Worm (Caenorhabditis elegans) whole organism, L4 larva: ENCODE data around the gene T02G5.7.

Experiments used
- D1046.2 ChIP-seq: fragments of 200-800 bp; sonication (Bioruptor generic); IDR thresholded peaks from 2 replicates; pipeline ENCODE4 v1.3.6; 2022; ENCODE audit warnings: missing genetic modification characterization, missing compliant biosample characterization
- ZK546.5 ChIP-seq, 2 experiments: sonication (generic microtip); optimal IDR thresholded peaks; 2 replicates each; lab custom pipeline; 2017; ENCODE audit warnings: missing biosample characterization in 2 of 2, missing genetic modification characterization in 2 of 2
- aha-1 ChIP-seq: fragments of 150-350 bp; peaks from one replicate; lab custom pipeline; 2014; ENCODE audit warnings: missing biosample characterization, missing genetic modification characterization
- arid-1 ChIP-seq: fragments of 200-800 bp; sonication (Bioruptor generic); conservative IDR thresholded peaks from 2 replicates; pipeline ENCODE4 v1.3.6; 2022; ENCODE audit warnings: missing genetic modification reagents, missing genetic modification characterization, missing compliant biosample characterization
- daf-8 ChIP-seq: fragments of 200-800 bp; sonication (Bioruptor generic); IDR thresholded peaks from 2 replicates; pipeline ENCODE4 v1.3.6; 2022; ENCODE audit warnings: missing genetic modification characterization, missing compliant biosample characterization
- dmd-6 ChIP-seq: fragments of 200-800 bp; sonication (Bioruptor generic); IDR thresholded peaks from 2 replicates; pipeline ENCODE4 v1.3.6; 2022; ENCODE audit warnings: missing genetic modification reagents, missing genetic modification characterization, missing compliant biosample characterization
- dmd-9 ChIP-seq: fragments of 200-800 bp; sonication (Bioruptor generic); IDR thresholded peaks from 2 replicates; pipeline ENCODE4 v1.3.6; 2022; ENCODE audit warnings: missing genetic modification reagents, missing genetic modification characterization, missing compliant biosample characterization
- egl-43 ChIP-seq: fragments of 200-800 bp; sonication (Bioruptor generic); IDR thresholded peaks from 2 replicates; pipeline ENCODE4 v1.3.6; 2022; ENCODE audit warnings: missing genetic modification reagents, missing genetic modification characterization, missing compliant biosample characterization
- gei-8 ChIP-seq: fragments of 200-800 bp; sonication (Bioruptor generic); optimal IDR thresholded peaks from 2 replicates; lab custom pipeline; 2018; ENCODE audit warnings: mild to moderate bottlenecking, missing genetic modification characterization, missing compliant biosample characterization
- hlh-30 ChIP-seq: sonication (generic microtip); optimal IDR thresholded peaks from 2 replicates; lab custom pipeline; 2017; ENCODE audit warnings: antibody characterized with exemption, mild to moderate bottlenecking, missing genetic modification characterization, missing compliant biosample characterization; ENCODE audit not compliant: insufficient read depth
- hmg-1.1 ChIP-seq: fragments of 200-800 bp; sonication (Bioruptor generic); IDR thresholded peaks from 2 replicates; pipeline ENCODE4 v1.3.6; 2022; ENCODE audit warnings: missing genetic modification reagents, missing genetic modification characterization, missing compliant biosample characterization
- lin-13 ChIP-seq: fragments of 150-350 bp; optimal IDR thresholded peaks from 2 replicates; lab custom pipeline; 2014; ENCODE audit warnings: missing biosample characterization, missing genetic modification reagents, missing genetic modification characterization
- lin-39 ChIP-seq: fragments of 150-350 bp; optimal IDR thresholded peaks from 2 replicates; lab custom pipeline; 2014; ENCODE audit warnings: missing biosample characterization, missing genetic modification reagents, missing genetic modification characterization
- lir-3 ChIP-seq: sonication (generic microtip); optimal IDR thresholded peaks from 2 replicates; lab custom pipeline; 2016; ENCODE audit warnings: mild to moderate bottlenecking, missing genetic modification characterization, missing compliant biosample characterization
- mdl-1 ChIP-seq, 2 experiments: fragments of 150-350 bp in 1 of 2; sonication (generic microtip) in 1 of 2; optimal IDR thresholded peaks; 2 replicates each; lab custom pipeline; 2014 to 2017; ENCODE audit warnings: missing biosample characterization in 2 of 2, missing genetic modification characterization in 2 of 2
- nhr-11 ChIP-seq: fragments of 150-350 bp; optimal IDR thresholded peaks from 2 replicates; lab custom pipeline; 2014; ENCODE audit warnings: missing biosample characterization, missing genetic modification characterization
- nhr-41 ChIP-seq: fragments of 200-800 bp; sonication (Bioruptor generic); IDR thresholded peaks from 2 replicates; pipeline ENCODE4 v1.3.6; 2022; ENCODE audit warnings: missing genetic modification reagents, missing genetic modification characterization, missing compliant biosample characterization
- nhr-42 ChIP-seq: fragments of 200-800 bp; sonication (Bioruptor generic); IDR thresholded peaks from 2 replicates; pipeline ENCODE4 v1.3.6; 2022; ENCODE audit warnings: missing genetic modification characterization, missing compliant biosample characterization
- nhr-6 ChIP-seq: fragments of 150-350 bp; optimal IDR thresholded peaks from 2 replicates; lab custom pipeline; 2014; ENCODE audit warnings: missing biosample characterization, missing genetic modification characterization
- pha-4 ChIP-seq, 2 experiments: fragments of 150-350 bp in 1 of 2; fragments of 200-800 bp in 1 of 2; sonication (Bioruptor generic) in 1 of 2; IDR thresholded peaks in 1 of 2; optimal IDR thresholded peaks in 1 of 2; 2 replicates each; pipeline versions ENCODE4 v1.3.6 to Lab custom; 2014 to 2022; ENCODE audit warnings: missing genetic modification characterization in 2 of 2, missing genetic modification reagents in 2 of 2, missing biosample characterization in 1 of 2, missing compliant biosample characterization in 1 of 2
- php-3 ChIP-seq: fragments of 200-800 bp; sonication (Bioruptor generic); IDR thresholded peaks from 2 replicates; pipeline ENCODE4 v1.3.6; 2022; ENCODE audit warnings: missing genetic modification reagents, missing genetic modification characterization, missing compliant biosample characterization
- pqm-1 ChIP-seq: sonication (generic microtip); optimal IDR thresholded peaks from 2 replicates; lab custom pipeline; 2017; ENCODE audit warnings: missing biosample characterization, missing genetic modification characterization
- saeg-2 ChIP-seq: fragments of 200-800 bp; sonication (Bioruptor generic); IDR thresholded peaks from 2 replicates; pipeline ENCODE4 v1.3.6; 2022; ENCODE audit warnings: missing genetic modification reagents, missing genetic modification characterization, missing compliant biosample characterization
- spr-1 ChIP-seq: sonication (generic microtip); optimal IDR thresholded peaks from 2 replicates; lab custom pipeline; 2016; ENCODE audit warnings: mild to moderate bottlenecking, missing genetic modification characterization, missing compliant biosample characterization
- spr-3 ChIP-seq: fragments of 200-800 bp; sonication (Bioruptor generic); optimal IDR thresholded peaks from 2 replicates; lab custom pipeline; 2018; ENCODE audit warnings: mild to moderate bottlenecking, missing genetic modification characterization, missing compliant biosample characterization
- tag-97 ChIP-seq: fragments of 200-800 bp; sonication (Bioruptor generic); IDR thresholded peaks from 2 replicates; pipeline ENCODE4 v1.3.6; 2022; ENCODE audit warnings: missing genetic modification characterization, missing compliant biosample characterization
- unc-62 ChIP-seq, 3 experiments: fragments of 150-350 bp in 1 of 3; sonication (generic microtip); optimal IDR thresholded peaks in 2 of 3; peaks in 1 of 3; 1 replicate in 1 of 3; 2 replicates in 2 of 3; lab custom pipeline; 2014 to 2017; ENCODE audit warnings: missing biosample characterization in 3 of 3, missing genetic modification characterization in 3 of 3, missing genetic modification reagents in 3 of 3, missing genotype in 1 of 3
- zfp-3 ChIP-seq: fragments of 200-800 bp; sonication (Bioruptor generic); conservative IDR thresholded peaks from 2 replicates; pipeline ENCODE4 v1.3.6; 2022; ENCODE audit warnings: missing genetic modification reagents, missing genetic modification characterization, missing compliant biosample characterization
- zip-11 ChIP-seq: fragments of 200-800 bp; sonication (Bioruptor generic); IDR thresholded peaks from 2 replicates; pipeline ENCODE4 v1.3.6; 2022; ENCODE audit warnings: missing genetic modification characterization, missing compliant biosample characterization
- zip-2 ChIP-seq: fragments of 150-350 bp; optimal IDR thresholded peaks from 2 replicates; lab custom pipeline; 2014; ENCODE audit warnings: missing biosample characterization, missing genetic modification characterization
- ztf-11 ChIP-seq: fragments of 150-350 bp; optimal IDR thresholded peaks from 2 replicates; lab custom pipeline; 2014; ENCODE audit warnings: missing biosample characterization, missing genetic modification characterization

T02G5.7 gene

DNA sequence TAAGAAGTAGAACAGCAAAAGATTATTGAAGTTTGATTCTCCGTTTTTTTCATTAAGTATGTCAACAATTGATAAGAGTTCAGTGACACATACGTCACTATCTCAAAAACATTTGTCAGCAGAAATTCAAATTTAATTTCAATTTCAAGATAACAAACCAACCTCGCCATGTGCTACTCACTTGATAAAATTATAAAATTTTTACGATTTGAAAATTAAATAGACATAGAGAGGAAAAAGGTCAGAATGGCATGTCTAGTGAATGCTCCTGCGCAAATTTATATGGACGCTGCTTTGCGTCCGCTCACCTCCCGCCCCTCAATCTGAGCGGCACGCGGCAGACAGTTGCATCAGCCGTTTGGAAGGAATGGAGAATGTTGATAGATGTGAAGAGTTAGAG is 15.2 kb upstream of the T02G5.7 start (continued):
- TF ChIP-seq nhr-41 (GFP tag; lab: Robert Waterston, UW) (peak; percentile 77), gei-8 (GFP tag; lab: Kevin White, UChicago) (no peak), hlh-30 (peak; percentile 46), php-3 (GFP tag; lab: Robert Waterston, UW) (peak; percentile 96), nhr-6 (tag; lab: Kevin White, UChicago) (no peak), pha-4 (GFP tag; IDR thresholded peaks at IDR 0.05; lab: Robert Waterston, UW) (peak; percentile 58), pha-4 (tag; optimal IDR thresholded peaks at IDR 0.05; lab: Kevin White, UChicago) (no peak), unc-62 (GFP tag; optimal IDR thresholded peaks at IDR 0.05 in 1 of 2; lab: Kevin White, UChicago) (peak in 1 of 2 experiments; percentile 77), unc-62 (tag; optimal IDR thresholded peaks at IDR 0.05; lab: Kevin White, UChicago) (no peak), mdl-1 (tag; optimal IDR thresholded peaks at IDR 0.05; lab: Kevin White, UChicago) (peak in 1 of 2 experiments; percentile 68), lin-13 (GFP tag; lab: Kevin White, UChicago) (no peak), spr-3 (GFP tag; lab: Kevin White, UChicago) (no peak)
- TF ChIP-seq, all 104 proteins: peak for 24

DNA sequence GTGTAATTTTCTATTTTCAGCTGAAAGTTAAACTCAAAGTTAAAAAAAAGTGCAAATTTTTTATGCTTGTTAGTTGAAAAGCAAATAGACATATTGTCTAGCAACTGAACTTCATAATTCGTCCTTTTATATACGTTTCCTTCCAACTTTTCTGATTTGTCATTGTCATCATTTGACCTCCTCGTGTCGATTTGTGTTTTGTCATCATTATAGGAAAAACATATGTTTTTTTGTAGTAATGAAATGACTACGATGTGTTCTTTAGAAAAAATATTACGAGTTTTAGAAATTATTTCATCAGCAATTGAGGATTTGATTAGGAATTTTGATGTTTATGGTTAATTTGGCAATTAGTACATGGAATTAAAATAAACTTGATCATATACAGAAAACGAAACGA is 14.6 kb upstream of the T02G5.7 start:
- no peak for TF ChIP-seq dmd-6 (GFP tag; lab: Robert Waterston, UW)
- no peak for TF ChIP-seq arid-1 (GFP tag; lab: Robert Waterston, UW)
- TF ChIP-seq hlh-30: peak; percentile 41
- TF ChIP-seq, all 104 proteins: peak for 1

DNA sequence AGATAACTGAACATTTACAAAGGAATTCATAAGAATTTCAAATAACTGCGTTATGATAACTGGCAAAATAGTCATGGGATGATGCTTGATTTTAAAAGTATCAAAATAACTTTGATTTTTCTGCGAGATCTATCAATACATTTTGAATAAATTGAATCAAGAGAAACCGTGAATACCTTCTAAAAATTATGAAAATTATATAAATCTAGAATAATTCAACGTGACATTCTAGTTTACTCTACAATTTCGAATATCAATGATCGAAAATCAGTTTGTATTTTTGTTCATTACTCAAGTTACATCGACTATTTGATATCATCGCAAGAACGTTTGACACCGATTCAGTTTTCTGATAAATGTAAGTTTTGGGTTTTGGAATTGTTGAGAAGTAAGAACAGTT is 13.7 kb upstream of the T02G5.7 start, which contains the start of gene acs-6:
Gene acs-6 (plus strand): TSS at position 301 of the 400 bp plus-strand sequence.
- TF ChIP-seq tag-97 (GFP tag; lab: Robert Waterston, UW) (no peak), saeg-2 (GFP tag; lab: Robert Waterston, UW) (no peak), D1046.2 (GFP tag; lab: Robert Waterston, UW) (no peak), lin-39 (tag; lab: Kevin White, UChicago) (no peak), nhr-42 (GFP tag; lab: Robert Waterston, UW) (no peak), nhr-41 (GFP tag; lab: Robert Waterston, UW) (no peak), aha-1 (tag; lab: Kevin White, UChicago) (no peak), zfp-3 (GFP tag; lab: Robert Waterston, UW) (no peak), hmg-1.1 (GFP tag; lab: Robert Waterston, UW) (no peak), dmd-9 (GFP tag; lab: Robert Waterston, UW) (no peak), ztf-11 (tag; lab: Kevin White, UChicago) (no peak), ZK546.5 (tag; optimal IDR thresholded peaks at IDR 0.05; lab: Kevin White, UChicago) (no peak), egl-43 (GFP tag; lab: Robert Waterston, UW) (no peak), lir-3 (no peak), nhr-11 (no peak)

DNA sequence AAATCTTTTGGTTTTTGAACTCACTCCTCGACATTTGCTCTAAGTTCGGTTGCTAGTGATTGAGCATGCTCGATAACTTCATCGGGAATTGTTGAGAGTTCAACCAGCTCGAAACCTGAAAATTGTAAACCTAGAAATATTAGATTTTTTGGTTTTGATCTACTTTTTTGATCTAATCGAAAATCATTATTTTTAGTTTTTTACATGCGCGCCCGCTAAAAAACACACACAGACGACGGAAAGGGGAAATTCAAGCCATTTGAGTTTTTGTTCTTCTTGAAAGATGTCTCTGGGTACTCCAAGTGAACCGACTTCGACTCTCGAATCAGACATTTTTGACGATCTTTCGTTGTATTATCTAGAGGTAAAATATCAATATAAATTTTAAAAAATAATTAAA is 10.0 kb upstream of the T02G5.7 start, which contains the start of gene nos-2:
Gene nos-2 (plus strand): TSS at position 228 of the 400 bp plus-strand sequence.
- TF ChIP-seq zip-11 (GFP tag; lab: Robert Waterston, UW): no peak

DNA sequence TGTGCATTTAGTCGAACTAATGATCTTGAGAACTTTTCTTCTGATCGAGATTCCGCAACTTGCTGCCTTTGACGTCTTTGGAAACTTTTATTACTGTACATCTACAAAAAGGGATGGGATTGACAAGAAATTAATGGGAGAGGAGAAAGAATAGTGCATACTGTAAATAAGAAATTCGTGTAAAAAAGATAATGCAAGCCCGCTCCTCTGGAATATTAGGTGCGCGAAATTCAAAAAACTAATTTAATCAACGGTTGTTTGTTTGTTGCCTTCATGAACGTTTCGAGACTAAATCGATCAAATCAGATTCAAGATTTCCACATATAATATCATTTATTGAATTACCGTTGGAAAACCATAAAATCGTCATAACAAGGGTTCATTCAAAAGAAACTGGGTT is 5.5 kb upstream of the T02G5.7 start, which contains the start of gene him-14:
Gene him-14 (minus strand): TSS at position 101 of the 400 bp plus-strand sequence.
- TF ChIP-seq nhr-11 (no peak), pqm-1 (tag; lab: Kevin White, UChicago) (no peak), aha-1 (tag; lab: Kevin White, UChicago) (peak; percentile 82), zip-2 (tag; lab: Kevin White, UChicago) (no peak), dmd-6 (GFP tag; lab: Robert Waterston, UW) (no peak), spr-1 (no peak)

DNA sequence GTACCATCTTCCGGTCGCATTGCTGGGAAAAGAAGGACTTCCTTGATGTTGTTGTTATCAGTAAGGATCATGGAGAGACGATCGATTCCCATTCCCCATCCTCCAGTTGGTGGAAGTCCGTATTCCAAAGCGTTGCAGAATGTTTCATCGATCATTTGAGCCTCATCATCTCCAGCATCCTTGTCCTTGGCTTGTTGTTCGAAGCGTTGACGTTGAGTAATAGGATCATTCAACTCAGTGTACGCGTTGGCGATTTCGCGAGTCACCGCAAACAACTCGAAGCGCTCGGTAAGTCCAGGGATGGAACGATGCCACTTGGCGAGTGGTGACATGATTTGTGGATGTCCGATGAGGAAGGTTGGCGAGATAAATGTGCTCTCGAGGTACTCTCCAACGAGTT is 5.0 kb upstream of the T02G5.7 start:
- TF ChIP-seq daf-8 (GFP tag; lab: Robert Waterston, UW): no peak
